Worm (Caenorhabditis elegans): ENCODE results near the gene metl-18.

Gene metl-18

ce11 chrIII:3404354-3404913 lies 21.1 kb upstream of the metl-18 start, which contains the start of the genes npp-9 and F59A2.5:
Gene npp-9 (minus strand): TSS chrIII:3404479.
Gene F59A2.5 (plus strand): TSS chrIII:3404863.
- peak; percentile 23 for TF ChIP-seq hlh-1 (tag; optimal IDR thresholded peaks at IDR 0.05)
- peak; percentile 25 for TF ChIP-seq ces-1 (GFP tag; optimal IDR thresholded peaks at IDR 0.05)
- TF ChIP-seq ceh-43 (GFP tag; optimal IDR thresholded peaks at IDR 0.05), result no peak
- TF ChIP-seq mep-1 (tag; optimal IDR thresholded peaks at IDR 0.05), result peak; percentile 61
- peak; percentile 7 for TF ChIP-seq nhr-237 (tag; optimal IDR thresholded peaks at IDR 0.05)
- peak; percentile 33 for TF ChIP-seq lsy-2 (tag; optimal IDR thresholded peaks at IDR 0.05)
- no peak for TF ChIP-seq snpc-4 (tag; optimal IDR thresholded peaks at IDR 0.05)

ce11 chrIII:3405535-3405934 lies 20.0 kb upstream of the metl-18 start, which contains the start of gene golg-4:
Gene golg-4 (plus strand): TSS chrIII:3405568.
- TF ChIP-seq ham-2 (GFP tag; optimal IDR thresholded peaks at IDR 0.05) (no peak), ceh-43 (GFP tag; optimal IDR thresholded peaks at IDR 0.05) (no peak), pha-4 (tag; optimal IDR thresholded peaks at IDR 0.05) (no peak), snpc-4 (tag; optimal IDR thresholded peaks at IDR 0.05) (no peak), elt-1 (tag; optimal IDR thresholded peaks at IDR 0.05; ENCODE audit: borderline replicate concordance, insufficient read depth) (no peak), mep-1 (tag; optimal IDR thresholded peaks at IDR 0.05) (no peak), ceh-83 (GFP tag; optimal IDR thresholded peaks at IDR 0.05) (no peak)

ce11 chrIII:3413437-3413836 lies 12.1 kb upstream of the metl-18 start:
- TF ChIP-seq sptf-1 (tag; optimal IDR thresholded peaks at IDR 0.05), result no peak
- no peak for TF ChIP-seq elt-3 (tag; optimal IDR thresholded peaks at IDR 0.05)
- no peak for TF ChIP-seq unc-62 (GFP tag; optimal IDR thresholded peaks at IDR 0.05)
- no peak for TF ChIP-seq snpc-4 (tag; optimal IDR thresholded peaks at IDR 0.05)
- peak; percentile 96 for TF ChIP-seq zip-8 (tag; optimal IDR thresholded peaks at IDR 0.05)
- no peak for TF ChIP-seq tbx-8 (GFP tag; optimal IDR thresholded peaks at IDR 0.05)
- TF ChIP-seq lsy-2 (tag; optimal IDR thresholded peaks at IDR 0.05), result no peak
- no peak for TF ChIP-seq bed-3 (GFP tag; optimal IDR thresholded peaks at IDR 0.05)
- no peak for TF ChIP-seq blmp-1 (tag; optimal IDR thresholded peaks at IDR 0.05)

- no peak for TF ChIP-seq unc-39 (tag; optimal IDR thresholded peaks at IDR 0.05)
- TF ChIP-seq ztf-11 (tag; optimal IDR thresholded peaks at IDR 0.05), result no peak
- TF ChIP-seq ces-1 (GFP tag; optimal IDR thresholded peaks at IDR 0.05), result peak; percentile 99
- no peak for TF ChIP-seq nhr-76 (tag; optimal IDR thresholded peaks at IDR 0.05)
- TF ChIP-seq mls-2 (tag; optimal IDR thresholded peaks at IDR 0.05), result no peak
- no peak for TF ChIP-seq drap-1 (GFP tag; optimal IDR thresholded peaks at IDR 0.05)
These were observed 11.1 kb upstream of the metl-18 start for ce11 chrIII:3414412-3414811.

- TF ChIP-seq ztf-11 (tag; optimal IDR thresholded peaks at IDR 0.05) (no peak), pha-4 (tag; optimal IDR thresholded peaks at IDR 0.05) (no peak)
These were observed 8.1 kb upstream of the metl-18 start for ce11 chrIII:3417453-3417852.

DNA sequence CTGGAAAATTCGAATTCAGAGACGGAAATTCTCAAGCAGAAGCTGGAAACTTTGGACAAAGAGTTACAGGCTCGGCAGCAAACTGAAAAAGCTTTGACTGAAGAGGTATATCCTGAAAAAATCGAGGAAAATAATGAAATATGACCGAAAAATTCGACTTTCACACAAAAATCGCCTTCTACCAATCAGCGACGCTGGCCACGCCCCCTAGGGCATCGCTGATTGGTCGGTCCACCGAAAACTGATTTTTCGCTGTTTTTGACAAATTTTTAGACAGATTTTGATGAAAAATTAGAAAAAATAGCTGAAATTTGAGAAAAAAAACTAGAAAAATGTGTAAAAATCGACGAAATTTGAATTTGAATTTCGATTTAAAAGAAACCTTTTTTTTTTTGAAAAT lies 6.6 kb upstream of the metl-18 start:
- no peak for TF ChIP-seq elt-1 (tag; optimal IDR thresholded peaks at IDR 0.05; ENCODE audit: borderline replicate concordance, insufficient read depth)
- no peak for TF ChIP-seq sem-2 (GFP tag; optimal IDR thresholded peaks at IDR 0.05)
- no peak for TF ChIP-seq ztf-11 (tag; optimal IDR thresholded peaks at IDR 0.05)
- no peak for TF ChIP-seq nhr-12 (tag; optimal IDR thresholded peaks at IDR 0.05)
- TF ChIP-seq flh-1 (GFP tag; optimal IDR thresholded peaks at IDR 0.05), result no peak
- TF ChIP-seq nhr-2 (tag; optimal IDR thresholded peaks at IDR 0.05), result no peak
- no peak for TF ChIP-seq ceh-39 (tag; optimal IDR thresholded peaks at IDR 0.05)
- no peak for TF ChIP-seq hlh-1 (tag; optimal IDR thresholded peaks at IDR 0.05)
- TF ChIP-seq snpc-4 (tag; optimal IDR thresholded peaks at IDR 0.05), result no peak
- TF ChIP-seq elt-3 (tag; optimal IDR thresholded peaks at IDR 0.05), result no peak

DNA sequence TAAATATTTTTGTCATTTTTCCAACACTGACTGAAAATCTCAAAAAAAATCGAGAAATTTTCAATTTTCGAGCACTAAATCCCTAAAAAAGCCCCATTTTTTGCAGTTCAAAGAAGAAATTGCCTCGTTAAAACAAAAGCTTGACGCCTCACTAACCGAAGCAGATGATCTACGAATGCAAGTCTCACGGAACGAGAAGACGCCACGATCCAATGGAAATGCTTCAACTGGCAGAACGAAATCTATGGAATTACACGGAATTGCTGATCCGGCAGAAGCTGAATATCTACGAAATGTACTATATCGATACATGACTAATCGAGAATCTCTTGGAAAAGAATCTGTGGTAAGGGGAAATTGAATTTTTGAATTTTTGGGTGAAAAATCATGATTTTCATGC lies 1.6 kb upstream of the metl-18 start:
- TF ChIP-seq ceh-43 (GFP tag; optimal IDR thresholded peaks at IDR 0.05) (no peak), sptf-1 (tag; optimal IDR thresholded peaks at IDR 0.05) (peak; percentile 16)

Measured in whole organism, mixed stage, embryonic.